Fruit fly (Drosophila melanogaster) whole organism, embryonic: ENCODE results near the gene Rabex-5.

Experiments used
- Abd-B ChIP-seq: fragments of 200-800 bp; sonication (Bioruptor generic); optimal IDR thresholded peaks from 2 replicates; lab custom pipeline; 2018; ENCODE audit warnings: missing biosample characterization, mild to moderate bottlenecking, missing genetic modification characterization, moderate library complexity
- B-H1 ChIP-seq: fragments of 200-800 bp; sonication (Bioruptor generic); IDR thresholded peaks from 3 replicates; pipeline ENCODE4 v1.3.6; 2022; ENCODE audit warnings: missing biosample characterization, missing genetic modification characterization
- CG10366 ChIP-seq: fragments of 200-800 bp; sonication (Bioruptor generic); IDR thresholded peaks from 2 replicates; pipeline ENCODE4 v1.3.6; 2022; ENCODE audit warnings: missing biosample characterization, missing genetic modification characterization
- CG12155 ChIP-seq: fragments of 200-800 bp; sonication (Bioruptor generic); optimal IDR thresholded peaks from 3 replicates; lab custom pipeline; 2016; ENCODE audit warnings: missing biosample characterization, missing genetic modification characterization
- CG13424 ChIP-seq: fragments of 200-800 bp; sonication (Bioruptor generic); optimal IDR thresholded peaks from 2 replicates; lab custom pipeline; 2019; ENCODE audit warnings: missing biosample characterization, mild to moderate bottlenecking, missing genetic modification characterization, moderate library complexity
- CG18764 ChIP-seq: fragments of 200-800 bp; sonication (Bioruptor generic); optimal IDR thresholded peaks from 3 replicates; lab custom pipeline; 2016; ENCODE audit warnings: missing biosample characterization, missing genetic modification characterization
- CG34376 ChIP-seq: fragments of 200-800 bp; sonication (Bioruptor generic); optimal IDR thresholded peaks from 2 replicates; lab custom pipeline; 2018; ENCODE audit warnings: missing biosample characterization, mild to moderate bottlenecking, missing genetic modification characterization
- CG34422 ChIP-seq: fragments of 200-800 bp; sonication (Bioruptor generic); IDR thresholded peaks from 3 replicates; pipeline ENCODE4 v1.3.6; 2022; ENCODE audit warnings: missing biosample characterization, missing genetic modification characterization
- CG3726 ChIP-seq: fragments of 200-800 bp; sonication (Bioruptor generic); IDR thresholded peaks from 3 replicates; pipeline ENCODE4, ENCODE4 v1.3.6; 2022; ENCODE audit warnings: missing biosample characterization, missing genetic modification characterization
- CG3847 ChIP-seq: fragments of 200-800 bp; sonication (Bioruptor generic); IDR thresholded peaks from 2 replicates; pipeline ENCODE4 v1.3.6; 2022; ENCODE audit warnings: missing biosample characterization, missing genetic modification characterization
- CG6272 ChIP-seq: fragments of 200-800 bp; sonication (Bioruptor generic); IDR thresholded peaks from 2 replicates; pipeline ENCODE4 v1.3.6; 2022; ENCODE audit warnings: missing biosample characterization, missing genetic modification characterization
- CG7786 ChIP-seq: fragments of 200-800 bp; sonication (Bioruptor generic); optimal IDR thresholded peaks from 2 replicates; lab custom pipeline; 2016; ENCODE audit warnings: missing biosample characterization, missing genetic modification characterization
- CG8089 ChIP-seq: fragments of 200-800 bp; sonication (Bioruptor generic); optimal IDR thresholded peaks from 3 replicates; lab custom pipeline; 2016; ENCODE audit warnings: missing biosample characterization, missing genetic modification characterization
- CG8359 ChIP-seq: fragments of 200-800 bp; sonication (Bioruptor generic); optimal IDR thresholded peaks from 2 replicates; lab custom pipeline; 2017; ENCODE audit warnings: missing biosample characterization, mild to moderate bottlenecking, missing genetic modification characterization, borderline replicate concordance
- CG8388 ChIP-seq: fragments of 200-800 bp; sonication (Bioruptor generic); optimal IDR thresholded peaks from 2 replicates; lab custom pipeline; 2019; ENCODE audit warnings: missing biosample characterization, mild to moderate bottlenecking, missing genetic modification characterization, moderate library complexity
- CG8765 ChIP-seq: fragments of 200-800 bp; sonication (Bioruptor generic); IDR thresholded peaks from 2 replicates; pipeline ENCODE4 v1.3.6; 2022; ENCODE audit warnings: missing biosample characterization, missing genetic modification characterization
- CG9727 ChIP-seq: fragments of 200-800 bp; sonication (Bioruptor generic); optimal IDR thresholded peaks from 3 replicates; lab custom pipeline; 2017; ENCODE audit warnings: missing biosample characterization, mild to moderate bottlenecking, missing genetic modification characterization
- Dbx ChIP-seq: fragments of 200-800 bp; sonication (Bioruptor generic); IDR thresholded peaks from 3 replicates; pipeline ENCODE4 v1.3.6; 2022; ENCODE audit warnings: missing biosample characterization, missing genetic modification characterization
- ERR ChIP-seq: fragments of 200-800 bp; sonication (Bioruptor generic); optimal IDR thresholded peaks from 2 replicates; lab custom pipeline; 2016; ENCODE audit warnings: missing biosample characterization, missing genetic modification characterization
- HLH54F ChIP-seq: fragments of 200-800 bp; sonication (Bioruptor generic); optimal IDR thresholded peaks from 3 replicates; lab custom pipeline; 2016; ENCODE audit warnings: missing biosample characterization, missing genetic modification characterization
- HLHmδ ChIP-seq: fragments of 200-800 bp; sonication (Bioruptor generic); optimal IDR thresholded peaks from 2 replicates; lab custom pipeline; 2018; ENCODE audit warnings: missing biosample characterization, mild to moderate bottlenecking, missing genetic modification characterization, moderate library complexity
- HmgZ ChIP-seq: fragments of 200-800 bp; sonication (Bioruptor generic); optimal IDR thresholded peaks from 2 replicates; lab custom pipeline; 2018; ENCODE audit warnings: missing biosample characterization, mild to moderate bottlenecking, missing genetic modification characterization
- Hr3 ChIP-seq: fragments of 200-800 bp; sonication (Bioruptor generic); optimal IDR thresholded peaks from 3 replicates; lab custom pipeline; 2016; ENCODE audit warnings: missing biosample characterization, missing genetic modification characterization
- Mrtf ChIP-seq: fragments of 200-800 bp; sonication (Bioruptor generic); IDR thresholded peaks from 3 replicates; pipeline ENCODE4 v1.3.6; 2022; ENCODE audit warnings: missing biosample characterization, missing genetic modification characterization
- NC2β ChIP-seq: fragments of 200-800 bp; sonication (Bioruptor generic); optimal IDR thresholded peaks from 2 replicates; lab custom pipeline; 2016; ENCODE audit warnings: missing biosample characterization, missing genetic modification characterization
- Ptx1 ChIP-seq: fragments of 200-800 bp; sonication (Bioruptor generic); IDR thresholded peaks from 2 replicates; pipeline ENCODE4 v1.3.6; 2022; ENCODE audit warnings: missing biosample characterization, missing genetic modification characterization
- Ssrp ChIP-seq: fragments of 200-800 bp; sonication (Bioruptor generic); optimal IDR thresholded peaks from 2 replicates; lab custom pipeline; 2018; ENCODE audit warnings: missing biosample characterization, mild to moderate bottlenecking, missing genetic modification characterization, moderate library complexity
- Taf1 ChIP-seq: fragments of 200-800 bp; sonication (Bioruptor generic); IDR thresholded peaks from 2 replicates; pipeline ENCODE4 v1.3.6; 2022; ENCODE audit warnings: missing biosample characterization, missing genetic modification characterization
- amos ChIP-seq: fragments of 200-800 bp; sonication (Bioruptor generic); IDR thresholded peaks from 2 replicates; pipeline ENCODE4 v1.3.6; 2022; ENCODE audit warnings: missing biosample characterization, missing genetic modification characterization; ENCODE audit not compliant: partially characterized antibody
- bcd ChIP-seq: fragments of 200-800 bp; sonication (Bioruptor generic); optimal IDR thresholded peaks from 2 replicates; lab custom pipeline; 2017; ENCODE audit warnings: missing biosample characterization, mild to moderate bottlenecking, missing genetic modification characterization
- bowl ChIP-seq: fragments of 200-800 bp; sonication (Bioruptor generic); IDR thresholded peaks from 2 replicates; pipeline ENCODE4 v1.3.6; 2022; ENCODE audit warnings: missing biosample characterization, missing genetic modification characterization
- br ChIP-seq: fragments of >200 bp; optimal IDR thresholded peaks from 2 replicates; lab custom pipeline; 2017
- cad ChIP-seq: fragments of >200 bp; optimal IDR thresholded peaks from 2 replicates; lab custom pipeline; 2017; ENCODE audit warnings: missing biosample characterization, missing genetic modification characterization
- cato ChIP-seq: fragments of 200-800 bp; sonication (Bioruptor generic); optimal IDR thresholded peaks from 2 replicates; lab custom pipeline; 2016; ENCODE audit warnings: missing biosample characterization, missing genetic modification characterization, borderline replicate concordance
- ems ChIP-seq: fragments of 200-800 bp; sonication (Bioruptor generic); optimal IDR thresholded peaks from 3 replicates; lab custom pipeline; 2016; ENCODE audit warnings: missing biosample characterization, missing genetic modification characterization
- eve ChIP-seq, 2 experiments: fragments of >200 bp; optimal IDR thresholded peaks; 2 replicates each; lab custom pipeline; 2017; ENCODE audit warnings: missing biosample characterization in 2 of 2, missing genetic modification characterization in 2 of 2
- grau ChIP-seq: fragments of 200-800 bp; optimal IDR thresholded peaks from 3 replicates; lab custom pipeline; 2019; ENCODE audit warnings: missing biosample characterization, mild to moderate bottlenecking, missing genetic modification characterization, moderate library complexity
- gsb ChIP-seq: fragments of 200-800 bp; sonication (Bioruptor generic); IDR thresholded peaks from 2 replicates; pipeline ENCODE4 v1.3.6; 2022; ENCODE audit warnings: missing biosample characterization, missing genetic modification characterization
- hth ChIP-seq: fragments of >200 bp; optimal IDR thresholded peaks from 2 replicates; lab custom pipeline; 2017; ENCODE audit warnings: inconsistent platforms
- kni ChIP-seq: fragments of 200-800 bp; sonication (Bioruptor generic); optimal IDR thresholded peaks from 3 replicates; lab custom pipeline; 2017; ENCODE audit warnings: mild to moderate bottlenecking, missing biosample characterization, missing genetic modification reagents, missing genetic modification characterization
- maf-S ChIP-seq: fragments of 200-800 bp; sonication (Bioruptor generic); optimal IDR thresholded peaks from 2 replicates; lab custom pipeline; 2016; ENCODE audit warnings: missing biosample characterization, missing genetic modification characterization
- pb ChIP-seq: fragments of 200-800 bp; sonication (Bioruptor generic); optimal IDR thresholded peaks from 3 replicates; lab custom pipeline; 2016; ENCODE audit warnings: missing biosample characterization, missing genetic modification characterization
- pum ChIP-seq: fragments of 200-800 bp; sonication (Bioruptor generic); optimal IDR thresholded peaks from 2 replicates; lab custom pipeline; 2016; ENCODE audit warnings: missing biosample characterization, missing genetic modification characterization
- pzg ChIP-seq: fragments of 200-800 bp; sonication (Bioruptor generic); optimal IDR thresholded peaks from 3 replicates; lab custom pipeline; 2018; ENCODE audit warnings: missing biosample characterization, mild to moderate bottlenecking, missing genetic modification characterization, moderate library complexity
- salm ChIP-seq: fragments of 200-800 bp; sonication (Bioruptor generic); optimal IDR thresholded peaks from 2 replicates; lab custom pipeline; 2018; ENCODE audit warnings: missing biosample characterization, mild to moderate bottlenecking, missing genetic modification characterization
- sc ChIP-seq, 3 experiments: fragments of >200 bp in 2 of 3; fragments of 200-800 bp in 1 of 3; sonication (Bioruptor generic) in 1 of 3; optimal IDR thresholded peaks; 2 replicates in 2 of 3; 3 replicates in 1 of 3; lab custom pipeline; 2017; ENCODE audit warnings: mild to moderate bottlenecking in 1 of 3, missing biosample characterization in 1 of 3, missing genetic modification characterization in 1 of 3, missing genetic modification reagents in 1 of 3
- sens ChIP-seq: fragments of 200-800 bp; sonication (Bioruptor generic); peaks from one replicate; lab custom pipeline; 2016; ENCODE audit warnings: missing biosample characterization, missing genetic modification characterization
- shn ChIP-seq: fragments of 200-800 bp; sonication (Bioruptor generic); optimal IDR thresholded peaks from 3 replicates; lab custom pipeline; 2016; ENCODE audit warnings: missing biosample characterization, missing genetic modification characterization
- tna ChIP-seq: fragments of 200-800 bp; sonication (Bioruptor generic); IDR thresholded peaks from 2 replicates; pipeline ENCODE4 v1.3.6; 2022; ENCODE audit warnings: missing biosample characterization, missing genetic modification characterization; ENCODE audit not compliant: partially characterized antibody
- usp ChIP-seq: fragments of >200 bp; optimal IDR thresholded peaks from 2 replicates; lab custom pipeline; 2017; ENCODE audit warnings: missing biosample characterization, missing genetic modification characterization
- vnd ChIP-seq: fragments of 200-800 bp; sonication (Bioruptor generic); IDR thresholded peaks from 3 replicates; pipeline ENCODE4 v1.3.6; 2022; ENCODE audit warnings: missing biosample characterization, missing genetic modification characterization; ENCODE audit not compliant: partially characterized antibody
- zfh1 ChIP-seq: fragments of 200-800 bp; sonication (Bioruptor generic); IDR thresholded peaks from 3 replicates; pipeline ENCODE4 v1.3.6; 2022; ENCODE audit warnings: missing biosample characterization, missing genetic modification characterization

The Rabex-5 gene

DNA sequence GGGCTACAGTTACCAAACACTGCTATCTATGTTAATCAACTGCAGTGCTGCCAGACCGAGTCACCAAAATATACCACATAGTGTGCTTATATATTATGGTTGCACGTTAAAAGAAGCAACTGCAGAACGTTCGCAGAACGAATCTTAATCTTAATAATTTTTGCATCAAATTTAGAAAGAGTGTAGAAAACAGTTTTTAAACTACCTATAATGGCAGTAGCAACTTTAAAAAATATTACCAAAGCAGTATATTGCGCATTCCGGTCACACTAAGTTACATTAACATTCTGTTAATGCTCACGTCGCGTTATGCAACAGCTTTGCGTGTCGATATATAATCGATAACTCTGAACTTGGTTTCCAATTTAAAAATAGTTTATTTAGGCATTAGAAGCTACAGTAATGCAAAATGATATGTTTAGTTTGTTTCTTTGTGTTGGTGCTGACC lies 46.4 kb downstream of the Rabex-5 start, which contains the start of gene indra (continued):
- peak; percentile 54 for TF ChIP-seq Ptx1 (GFP tag; lab: Robert Waterston, UW)
- TF ChIP-seq CG12155 = peak; percentile 57
- TF ChIP-seq HLH54F (GFP tag; lab: Kevin White, UChicago) = peak; percentile 70
- no peak for TF ChIP-seq bcd (GFP tag; lab: Kevin White, UChicago)
- TF ChIP-seq Taf1 (GFP tag; lab: Robert Waterston, UW) = no peak
- TF ChIP-seq CG3726 = no peak
- peak; percentile 45 for TF ChIP-seq CG8089 (GFP tag; lab: Kevin White, UChicago)
- TF ChIP-seq CG8388 (GFP tag; lab: Kevin White, UChicago) = no peak
- peak; percentile 58; the same call in 1 of the 2 replicates for TF ChIP-seq amos (GFP tag; lab: Robert Waterston, UW)
- peak; percentile 95 for TF ChIP-seq sens
- TF ChIP-seq hth = no peak
- no peak for TF ChIP-seq gsb (GFP tag; lab: Robert Waterston, UW)
- TF ChIP-seq pzg (GFP tag; lab: Kevin White, UChicago) = peak; percentile 75
- no peak for TF ChIP-seq cad (GFP tag; lab: Kevin White, UChicago)
- TF ChIP-seq vnd (GFP tag; lab: Robert Waterston, UW) = peak; percentile 46; the same call in 2 of the 3 replicates
- TF ChIP-seq pum (GFP tag; lab: Kevin White, UChicago) = peak; percentile 9
- no peak for TF ChIP-seq CG6272
- TF ChIP-seq NC2β = peak; percentile 67
- TF ChIP-seq Dbx (GFP tag; lab: Robert Waterston, UW) = peak; percentile 46; the same call in 1 of the 3 replicates
- TF ChIP-seq usp (GFP tag; lab: Kevin White, UChicago) = no peak
- TF ChIP-seq br (lab: Kevin White, UChicago) = no peak
- TF ChIP-seq Ssrp = peak; percentile 53
- peak; percentile 50; the same call in 1 of the 3 replicates for TF ChIP-seq zfh1 (GFP tag; lab: Robert Waterston, UW)
- no peak for TF ChIP-seq salm (tag; lab: Kevin White, UChicago)
- peak; percentile 68 for TF ChIP-seq shn
- TF ChIP-seq Hr3 (GFP tag; lab: Kevin White, UChicago) = peak; percentile 53
- no peak for TF ChIP-seq HLHmδ (GFP tag; lab: Kevin White, UChicago)
- TF ChIP-seq tna (GFP tag; lab: Robert Waterston, UW) = no peak; the same call in 1 of the 2 replicates
- no peak for TF ChIP-seq maf-S (GFP tag; lab: Kevin White, UChicago)
- TF ChIP-seq Mrtf (GFP tag; lab: Robert Waterston, UW) = no peak
- TF ChIP-seq CG34422 (GFP tag; lab: Robert Waterston, UW) = peak; percentile 19; the same call in 1 of the 3 replicates
- TF ChIP-seq bowl (GFP tag; lab: Robert Waterston, UW) = no peak
- peak; percentile 25 for TF ChIP-seq CG18764 (GFP tag; lab: Kevin White, UChicago)
- TF ChIP-seq Abd-B = peak; percentile 22
- TF ChIP-seq B-H1 = no peak
- TF ChIP-seq CG7786 = peak; percentile 74
- peak; percentile 63 for TF ChIP-seq ems (GFP tag; lab: Kevin White, UChicago)
- peak; percentile 70 for TF ChIP-seq grau
- TF ChIP-seq CG34376 = no peak
- TF ChIP-seq CG3847 (GFP tag; lab: Robert Waterston, UW) = peak; percentile 48
- TF ChIP-seq HmgZ = peak; percentile 69
- TF ChIP-seq CG13424 (tag; lab: Kevin White, UChicago) = peak; percentile 76
- TF ChIP-seq eve (GFP tag; optimal IDR thresholded peaks at IDR 0.05; lab: Kevin White, UChicago) = no peak
- no peak for TF ChIP-seq sc (optimal IDR thresholded peaks at IDR 0.05; lab: Kevin White, UChicago)
- TF ChIP-seq sc (GFP tag; optimal IDR thresholded peaks at IDR 0.05; lab: Kevin White, UChicago) = no peak
- TF ChIP-seq ERR = peak; percentile 62
- peak; percentile 64 for TF ChIP-seq cato (GFP tag; lab: Kevin White, UChicago)
- TF ChIP-seq kni (GFP tag; lab: Kevin White, UChicago) = no peak
- TF ChIP-seq pb = no peak
- TF ChIP-seq CG8765 (GFP tag; lab: Robert Waterston, UW) = no peak
- no peak for TF ChIP-seq CG10366
- peak; percentile 51 for TF ChIP-seq CG9727 (GFP tag; lab: Kevin White, UChicago)
- no peak for TF ChIP-seq CG8359 (GFP tag; lab: Kevin White, UChicago)
